Worm (Caenorhabditis elegans): ENCODE data around the gene Y57G11C.1142.
"Not testable (repeated sequence)": the region's sequence is repeated elsewhere in the genome, so short reads cannot be mapped to it uniquely, and the experiment has no call there.

Y57G11C.1142 gene

DNA sequence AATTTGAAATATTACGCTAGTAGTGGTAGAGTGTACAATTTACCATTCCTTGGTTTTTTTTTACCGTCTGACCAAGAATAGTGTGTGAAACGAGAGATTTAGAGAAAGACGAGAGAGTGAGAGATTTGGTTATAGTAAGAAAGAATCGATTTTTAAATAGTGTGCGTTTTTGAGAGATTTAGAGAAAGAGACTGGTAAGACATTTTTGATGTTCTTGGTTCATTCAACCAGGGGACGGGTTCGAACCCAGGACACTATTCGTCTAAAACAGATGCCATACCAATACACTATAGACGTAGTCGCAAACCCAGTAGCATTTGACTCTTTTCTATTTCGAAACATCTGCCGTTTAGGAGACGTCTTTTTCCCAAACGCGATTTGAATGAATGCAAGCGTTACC is 35.7 kb downstream of the Y57G11C.1142 start (continued):
- TF ChIP-seq somi-1 (GFP tag; optimal IDR thresholded peaks at IDR 0.05) (peak; percentile 64), lin-40 (tag; optimal IDR thresholded peaks at IDR 0.05) (peak; percentile 94), lsl-1 (GFP tag; optimal IDR thresholded peaks at IDR 0.05) (peak; percentile 51), F55B11.4 (tag; optimal IDR thresholded peaks at IDR 0.05; ENCODE audit: borderline replicate concordance, insufficient read depth) (no peak), mel-28 (tag; optimal IDR thresholded peaks at IDR 0.05; ENCODE audit: borderline replicate concordance) (no peak), bed-2 (GFP tag; IDR thresholded peaks at IDR 0.05) (no peak), K12H6.12 (tag; optimal IDR thresholded peaks at IDR 0.05) (peak; percentile 43), let-607 (tag; optimal IDR thresholded peaks at IDR 0.05) (peak; percentile 67 to 79), zim-3 (tag; optimal IDR thresholded peaks at IDR 0.05) (no peak), let-526 (GFP tag; IDR thresholded peaks at IDR 0.05) (no peak), egl-18 (GFP tag; IDR thresholded peaks at IDR 0.05) (no peak), nhr-179 (tag; optimal IDR thresholded peaks at IDR 0.05) (no peak), dpl-1 (GFP tag; optimal IDR thresholded peaks at IDR 0.05) (no peak), Y53F4B.3 (GFP tag; IDR thresholded peaks at IDR 0.05) (0 out of 2 replicates have a peak, but pooled peaks have one; percentile 34), tbp1 (GFP tag; optimal IDR thresholded peaks at IDR 0.05) (peak; percentile 90), nhr-80 (tag; optimal IDR thresholded peaks at IDR 0.05) (no peak), lin-54 (GFP tag; optimal IDR thresholded peaks at IDR 0.05) (peak; percentile 76), madf-6 (GFP tag; IDR thresholded peaks at IDR 0.05) (no peak), B0035.1 (tag; optimal IDR thresholded peaks at IDR 0.05) (peak; percentile 66), lsy-27 (tag; optimal IDR thresholded peaks at IDR 0.05; ENCODE audit: borderline replicate concordance, insufficient read depth) (no peak), F10E7.11 (tag; optimal IDR thresholded peaks at IDR 0.05) (no peak), bed-1 (GFP tag; IDR thresholded peaks at IDR 0.05) (no peak), F22D6.2 (tag; optimal IDR thresholded peaks at IDR 0.05) (peak; percentile 59), ztf-28 (GFP tag; IDR thresholded peaks at IDR 0.05) (no peak), dox-1 (GFP tag; IDR thresholded peaks at IDR 0.05) (no peak), ztf-3 (GFP tag; optimal IDR thresholded peaks at IDR 0.05) (no peak), snpc-4 (GFP tag; optimal IDR thresholded peaks at IDR 0.05) (peak; percentile 90), snpc-4 (tag; optimal IDR thresholded peaks at IDR 0.05) (peak; percentile 72 to 97 (median 94)), efl-1 (GFP tag; optimal IDR thresholded peaks at IDR 0.05) (peak; percentile 14), B0261.1 (tag; optimal IDR thresholded peaks at IDR 0.05) (peak; percentile 79), lir-1 (GFP tag; conservative IDR thresholded peaks at IDR 0.05) (peak; percentile 62; the same call in 1 of the 2 replicates), snpc-1.3 (tag; optimal IDR thresholded peaks at IDR 0.05; ENCODE audit: insufficient read depth) (peak; percentile 44), ztf-22 (GFP tag; optimal IDR thresholded peaks at IDR 0.05) (no peak), madf-8 (GFP tag; conservative IDR thresholded peaks at IDR 0.05) (0 out of 2 replicates have a peak, but pooled peaks have one; percentile 12), lin-35 (GFP tag; optimal IDR thresholded peaks at IDR 0.05) (peak in 1 of 3 experiments; percentile 80), nhr-90 (tag; optimal IDR thresholded peaks at IDR 0.05) (peak; percentile 31), nfyb-1 (GFP tag; IDR thresholded peaks at IDR 0.05) (no peak), rcor-1 (GFP tag; IDR thresholded peaks at IDR 0.05) (peak; percentile 72)

DNA sequence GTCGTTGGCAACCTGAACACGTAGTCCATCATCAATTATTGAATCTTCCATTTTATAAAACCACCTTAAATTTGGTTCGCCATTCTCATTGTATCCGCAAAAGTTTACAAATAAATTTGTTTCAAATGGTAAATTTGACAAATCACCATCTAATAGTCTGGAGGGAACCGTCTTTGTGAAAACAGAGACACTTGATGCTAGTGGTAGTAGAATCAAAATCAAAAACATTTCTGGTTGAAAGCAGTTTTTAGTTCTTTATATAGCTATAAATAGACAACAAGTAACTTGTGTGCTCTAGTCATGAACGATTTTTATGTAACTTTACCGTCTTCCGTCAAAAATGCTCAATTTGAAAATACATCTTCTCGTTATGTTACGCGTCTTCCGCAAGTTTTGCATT is 40.6 kb downstream of the Y57G11C.1142 start, which contains the start of gene Y57G11C.20:
TSS of gene Y57G11C.20 (plus strand) at position 301 of the 400 bp plus-strand sequence.
- not testable (repeated sequence) for TF ChIP-seq F10E7.11 (tag; optimal IDR thresholded peaks at IDR 0.05); nhr-90 (tag; optimal IDR thresholded peaks at IDR 0.05); F23B12.7 (tag; optimal IDR thresholded peaks at IDR 0.05; ENCODE audit: insufficient read depth)
